Worm (Caenorhabditis elegans): ENCODE results near the gene tag-275.

DNA sequence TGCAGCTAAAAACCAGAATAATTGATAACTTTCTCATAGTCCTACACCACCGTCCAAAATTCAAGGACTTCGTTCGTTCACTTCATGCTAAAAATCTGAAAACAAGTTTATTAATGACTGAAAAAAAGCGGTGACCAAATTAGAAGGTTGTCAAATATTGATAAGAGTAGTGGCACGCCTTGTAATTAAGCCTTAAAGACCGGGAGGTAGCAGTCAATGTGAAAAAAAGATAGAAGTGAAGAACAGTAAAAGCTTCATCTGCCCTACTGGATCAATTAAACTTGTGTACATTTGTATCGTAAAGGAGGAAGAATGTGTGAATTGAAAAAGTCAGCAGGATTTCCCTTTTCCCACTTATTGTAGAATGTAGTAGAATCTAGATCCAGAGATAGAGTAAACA lies at the start of gene tag-275:
- TF ChIP-seq zag-1 (tag; optimal IDR thresholded peaks at IDR 0.05) (no peak), aly-2 (tag; optimal IDR thresholded peaks at IDR 0.05) (no peak), fkh-10 (GFP tag; optimal IDR thresholded peaks at IDR 0.05) (no peak), skn-1 (tag; optimal IDR thresholded peaks at IDR 0.05) (no peak), mdl-1 (tag; optimal IDR thresholded peaks at IDR 0.05) (no peak), unc-62 (GFP tag; optimal IDR thresholded peaks at IDR 0.05) (no peak), nhr-237 (tag; optimal IDR thresholded peaks at IDR 0.05) (no peak)
